Worm (Caenorhabditis elegans) whole organism, L1 larva: ENCODE measurements around the gene ceh-19.

ENCODE experiments used
- C34B4.2 ChIP-seq: sonication (generic microtip); optimal IDR thresholded peaks from 2 replicates; lab custom pipeline; 2017; ENCODE audit warnings: mild to moderate bottlenecking, missing genetic modification characterization, missing compliant biosample characterization
- Y116A8C.19 ChIP-seq: sonication (generic microtip); optimal IDR thresholded peaks from 2 replicates; lab custom pipeline; 2016; ENCODE audit warnings: missing compliant biosample characterization, missing genetic modification characterization, borderline replicate concordance
- aha-1 ChIP-seq: fragments of 150-350 bp; optimal IDR thresholded peaks from 2 replicates; lab custom pipeline; 2014; ENCODE audit warnings: missing biosample characterization, missing genetic modification characterization
- aly-2 ChIP-seq: fragments of 150-350 bp; optimal IDR thresholded peaks from 2 replicates; lab custom pipeline; 2014; ENCODE audit warnings: missing biosample characterization, missing genetic modification characterization
- ama-1 ChIP-seq: fragments of 150-350 bp; optimal IDR thresholded peaks from 2 replicates; lab custom pipeline; 2014
- blmp-1 ChIP-seq: fragments of 150-350 bp; optimal IDR thresholded peaks from 2 replicates; lab custom pipeline; 2014; ENCODE audit warnings: missing biosample characterization, missing genetic modification characterization
- ceh-63 ChIP-seq: fragments of 200-800 bp; sonication (Bioruptor generic); optimal IDR thresholded peaks from 2 replicates; lab custom pipeline; 2018; ENCODE audit warnings: mild to moderate bottlenecking, missing genetic modification characterization, missing compliant biosample characterization
- ceh-8 ChIP-seq: fragments of 200-800 bp; sonication (Bioruptor generic); optimal IDR thresholded peaks from 2 replicates; lab custom pipeline; 2018; ENCODE audit warnings: mild to moderate bottlenecking, missing genetic modification characterization, moderate library complexity, missing compliant biosample characterization
- ceh-82 ChIP-seq, 3 experiments: fragments of 150-350 bp in 1 of 3; sonication (generic microtip) in 2 of 3; optimal IDR thresholded peaks; 2 replicates each; lab custom pipeline; 2014 to 2017; ENCODE audit warnings: missing biosample characterization in 3 of 3, missing genetic modification characterization in 3 of 3
- ceh-88 ChIP-seq: fragments of 200-800 bp; sonication (Bioruptor generic); IDR thresholded peaks from 2 replicates; pipeline ENCODE4 v1.3.6; 2022; ENCODE audit warnings: missing genetic modification characterization, missing compliant biosample characterization
- ceh-90 ChIP-seq: sonication (generic microtip); optimal IDR thresholded peaks from 2 replicates; lab custom pipeline; 2016; ENCODE audit warnings: missing genetic modification characterization, missing compliant biosample characterization
- dpl-1 ChIP-seq, 3 experiments: fragments of 150-350 bp in 2 of 3; sonication (generic microtip) in 1 of 3; optimal IDR thresholded peaks; 2 replicates each; lab custom pipeline; 2014 to 2017; ENCODE audit warnings: missing biosample characterization in 3 of 3, missing genetic modification characterization in 3 of 3, missing genetic modification reagents in 3 of 3
- efl-1 ChIP-seq, 4 experiments: fragments of 150-350 bp; optimal IDR thresholded peaks in 3 of 4; peaks in 1 of 4; 1 replicate in 1 of 4; 2 replicates in 3 of 4; lab custom pipeline; 2014; ENCODE audit warnings: missing biosample characterization in 2 of 4, missing genetic modification characterization in 2 of 4, missing genetic modification reagents in 2 of 4
- efl-3 ChIP-seq: fragments of 200-800 bp; sonication (Bioruptor generic); optimal IDR thresholded peaks from 2 replicates; lab custom pipeline; 2018; ENCODE audit warnings: mild to moderate bottlenecking, missing genetic modification characterization, missing compliant biosample characterization
- egl-13 ChIP-seq: sonication (generic microtip); optimal IDR thresholded peaks from 2 replicates; lab custom pipeline; 2016; ENCODE audit warnings: missing genotype, missing genetic modification reagents, missing genetic modification characterization, missing compliant biosample characterization
- egl-27 ChIP-seq, 2 experiments: fragments of 150-350 bp in 1 of 2; sonication (generic microtip); optimal IDR thresholded peaks; 3 replicates each; lab custom pipeline; 2017 to 2018; ENCODE audit warnings: missing biosample characterization in 2 of 2, missing genetic modification characterization in 2 of 2, missing genetic modification reagents in 2 of 2
- ets-5 ChIP-seq: fragments of 200-800 bp; sonication (Bioruptor generic); IDR thresholded peaks from 2 replicates; pipeline ENCODE4 v1.3.6; 2022; ENCODE audit warnings: missing genetic modification characterization, missing compliant biosample characterization
- fos-1 ChIP-seq: fragments of 150-350 bp; optimal IDR thresholded peaks from 2 replicates; lab custom pipeline; 2014; ENCODE audit warnings: missing biosample characterization, missing genetic modification characterization
- grh-1 ChIP-seq: fragments of 200-800 bp; sonication (Bioruptor generic); IDR thresholded peaks from 2 replicates; pipeline ENCODE4 v1.3.6; 2022; ENCODE audit warnings: missing genetic modification reagents, missing genetic modification characterization, missing compliant biosample characterization
- hlh-17 ChIP-seq: fragments of 200-800 bp; sonication (Bioruptor generic); optimal IDR thresholded peaks from 2 replicates; lab custom pipeline; 2018; ENCODE audit warnings: missing genetic modification characterization, mild to moderate bottlenecking, missing compliant biosample characterization, moderate library complexity, borderline replicate concordance
- hlh-4 ChIP-seq: sonication (generic microtip); optimal IDR thresholded peaks from 2 replicates; lab custom pipeline; 2016; ENCODE audit warnings: mild to moderate bottlenecking, missing genetic modification characterization, missing compliant biosample characterization
- hpl-2 ChIP-seq: fragments of 150-350 bp; optimal IDR thresholded peaks from 2 replicates; lab custom pipeline; 2014; ENCODE audit warnings: missing biosample characterization, missing genetic modification reagents, missing genetic modification characterization
- isw-1 ChIP-seq: fragments of 200-800 bp; sonication (Bioruptor generic); IDR thresholded peaks from 2 replicates; pipeline ENCODE4 v1.3.6; 2022; ENCODE audit warnings: missing genetic modification characterization, missing compliant biosample characterization
- jun-1 ChIP-seq: fragments of 150-350 bp; optimal IDR thresholded peaks from 2 replicates; lab custom pipeline; 2014; ENCODE audit warnings: missing biosample characterization, missing genetic modification reagents, missing genetic modification characterization
- lin-15B ChIP-seq: fragments of 150-350 bp; sonication (generic microtip); optimal IDR thresholded peaks from 3 replicates; lab custom pipeline; 2014; ENCODE audit warnings: missing biosample characterization, missing genetic modification characterization
- lin-35 ChIP-seq, 2 experiments: fragments of 150-350 bp; optimal IDR thresholded peaks; 2 replicates each; lab custom pipeline; 2014; ENCODE audit warnings: missing biosample characterization in 2 of 2, missing genetic modification characterization in 2 of 2, missing genetic modification reagents in 2 of 2
- lir-3 ChIP-seq: sonication (generic microtip); optimal IDR thresholded peaks from 2 replicates; lab custom pipeline; 2016; ENCODE audit warnings: mild to moderate bottlenecking, missing genetic modification characterization, moderate library complexity, missing compliant biosample characterization; ENCODE audit not compliant: poor library complexity
- mdl-1 ChIP-seq, 2 experiments: fragments of 150-350 bp; optimal IDR thresholded peaks; 2 replicates each; lab custom pipeline; 2014 to 2017; ENCODE audit warnings: missing biosample characterization in 2 of 2, missing genetic modification characterization in 2 of 2, inconsistent platforms in 1 of 2
- mep-1 ChIP-seq: fragments of 150-350 bp; optimal IDR thresholded peaks from 2 replicates; lab custom pipeline; 2014; ENCODE audit warnings: missing biosample characterization, missing genetic modification characterization
- nhr-11 ChIP-seq: fragments of 150-350 bp; optimal IDR thresholded peaks from 2 replicates; lab custom pipeline; 2014; ENCODE audit warnings: missing biosample characterization, missing genetic modification characterization
- nhr-12 ChIP-seq: sonication (generic microtip); optimal IDR thresholded peaks from 2 replicates; lab custom pipeline; 2017; ENCODE audit warnings: missing biosample characterization, missing genetic modification characterization
- nhr-19 ChIP-seq: fragments of 200-800 bp; sonication (Bioruptor generic); conservative IDR thresholded peaks from 2 replicates; pipeline ENCODE4 v1.3.6; 2022; ENCODE audit warnings: missing genetic modification characterization, missing compliant biosample characterization
- nhr-237 ChIP-seq: fragments of 150-350 bp; optimal IDR thresholded peaks from 2 replicates; lab custom pipeline; 2014; ENCODE audit warnings: missing biosample characterization, missing genetic modification characterization
- nhr-28 ChIP-seq: fragments of 150-350 bp; optimal IDR thresholded peaks from 2 replicates; lab custom pipeline; 2014; ENCODE audit warnings: missing biosample characterization, missing genetic modification characterization
- nhr-71 ChIP-seq: sonication (generic microtip); optimal IDR thresholded peaks from 2 replicates; lab custom pipeline; 2016; ENCODE audit warnings: mild to moderate bottlenecking, missing genetic modification characterization, moderate library complexity, missing compliant biosample characterization
- nhr-76 ChIP-seq: sonication (generic microtip); optimal IDR thresholded peaks from 2 replicates; lab custom pipeline; 2017; ENCODE audit warnings: missing biosample characterization, missing genetic modification characterization
- nhr-90 ChIP-seq: sonication (generic microtip); optimal IDR thresholded peaks from 2 replicates; lab custom pipeline; 2016; ENCODE audit warnings: mild to moderate bottlenecking, missing genetic modification characterization, missing compliant biosample characterization; ENCODE audit not compliant: poor library complexity
- pag-3 ChIP-seq: sonication (generic microtip); optimal IDR thresholded peaks from 2 replicates; lab custom pipeline; 2017; ENCODE audit warnings: missing genetic modification characterization, mild to moderate bottlenecking, missing compliant biosample characterization, antibody characterized with exemption, borderline replicate concordance; ENCODE audit not compliant: insufficient read depth
- pqm-1 ChIP-seq: sonication (generic microtip); optimal IDR thresholded peaks from 3 replicates; lab custom pipeline; 2017; ENCODE audit warnings: missing biosample characterization, missing genetic modification characterization
- snpc-4 ChIP-seq: fragments of 150-350 bp; optimal IDR thresholded peaks from 2 replicates; lab custom pipeline; 2014; ENCODE audit warnings: missing biosample characterization, missing genetic modification characterization
- sptf-1 ChIP-seq: fragments of 150-350 bp; optimal IDR thresholded peaks from 2 replicates; lab custom pipeline; 2014; ENCODE audit warnings: missing biosample characterization, missing genetic modification characterization
- sup-37 ChIP-seq: fragments of 200-800 bp; sonication (Bioruptor generic); optimal IDR thresholded peaks from 2 replicates; lab custom pipeline; 2018; ENCODE audit warnings: mild to moderate bottlenecking, missing genetic modification characterization, missing compliant biosample characterization
- swsn-7 ChIP-seq: sonication (generic microtip); optimal IDR thresholded peaks from 2 replicates; lab custom pipeline; 2016; ENCODE audit warnings: missing genetic modification characterization, missing compliant biosample characterization
- tbx-2 ChIP-seq: sonication (generic microtip); optimal IDR thresholded peaks from 2 replicates; lab custom pipeline; 2016; ENCODE audit warnings: missing genetic modification characterization, missing compliant biosample characterization
- unc-30 ChIP-seq: sonication (generic microtip); optimal IDR thresholded peaks from 2 replicates; lab custom pipeline; 2017; ENCODE audit warnings: missing biosample characterization, missing genetic modification characterization
- unc-86 ChIP-seq: sonication (generic microtip); optimal IDR thresholded peaks from 2 replicates; lab custom pipeline; 2016; ENCODE audit warnings: missing genetic modification characterization, missing compliant biosample characterization
- unc-98 ChIP-seq: fragments of 200-800 bp; sonication (Bioruptor generic); IDR thresholded peaks from 2 replicates; pipeline ENCODE4 v1.3.6; 2022; ENCODE audit warnings: missing genetic modification characterization, missing compliant biosample characterization
- vab-15 ChIP-seq: sonication (generic microtip); optimal IDR thresholded peaks from 2 replicates; lab custom pipeline; 2017; ENCODE audit warnings: missing genotype, mild to moderate bottlenecking, missing genetic modification characterization, missing compliant biosample characterization
- xbp-1 ChIP-seq: sonication (generic microtip); optimal IDR thresholded peaks from 2 replicates; lab custom pipeline; 2016; ENCODE audit warnings: missing genetic modification characterization, missing compliant biosample characterization
- zag-1 ChIP-seq: fragments of 150-350 bp; optimal IDR thresholded peaks from 2 replicates; lab custom pipeline; 2014; ENCODE audit warnings: missing biosample characterization, missing genetic modification characterization
- zip-4 ChIP-seq: fragments of 200-800 bp; sonication (Bioruptor generic); optimal IDR thresholded peaks from 2 replicates; lab custom pipeline; 2018; ENCODE audit warnings: mild to moderate bottlenecking, missing genetic modification characterization, moderate library complexity, missing compliant biosample characterization
- ztf-11 ChIP-seq, 2 experiments: sonication (generic microtip); optimal IDR thresholded peaks; 2 replicates each; lab custom pipeline; 2016 to 2017; ENCODE audit warnings: missing genetic modification characterization in 2 of 2, missing biosample characterization in 1 of 2, missing compliant biosample characterization in 1 of 2
- ztf-4 ChIP-seq: fragments of 150-350 bp; optimal IDR thresholded peaks from 2 replicates; lab custom pipeline; 2014; ENCODE audit warnings: missing biosample characterization, missing genetic modification characterization

The ceh-19 gene

DNA sequence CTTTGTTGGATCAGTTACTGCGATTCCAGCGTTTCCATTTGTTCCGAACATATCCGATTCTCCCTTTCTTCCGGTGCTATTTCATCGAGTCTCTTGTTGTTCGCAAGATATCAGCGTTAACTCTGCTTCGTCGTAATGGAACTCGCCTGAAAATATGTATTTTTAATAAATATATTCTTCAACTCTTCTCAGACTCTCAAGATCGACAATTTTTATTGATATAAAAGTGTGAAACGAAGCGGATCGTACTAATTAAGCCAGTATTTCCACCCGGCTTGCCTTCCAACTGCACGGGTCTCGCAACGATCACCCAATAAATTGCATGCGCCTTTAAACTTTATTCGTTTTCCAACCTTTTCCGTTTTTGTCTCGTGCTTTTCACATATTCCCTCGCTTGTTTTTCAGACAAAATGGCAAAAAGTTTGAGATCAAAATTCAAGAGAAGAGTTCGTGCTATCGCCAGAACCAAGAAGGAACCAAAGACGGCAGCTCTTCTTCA is 31.7 kb downstream of the ceh-19 start, which contains the start of the genes xpo-3 and C49H3.3 (continued):
- TF ChIP-seq lir-3 (tag; lab: Kevin White, UChicago) (no peak), ztf-11 (tag; optimal IDR thresholded peaks at IDR 0.05; lab: Kevin White, UChicago) (no peak), mep-1 (tag; lab: Kevin White, UChicago) (peak; percentile 63), ceh-8 (GFP tag; lab: Kevin White, UChicago) (no peak), pqm-1 (tag; lab: Kevin White, UChicago) (no peak), ets-5 (GFP tag; lab: Robert Waterston, UW) (no peak), isw-1 (GFP tag; lab: Robert Waterston, UW) (no peak), grh-1 (GFP tag; lab: Robert Waterston, UW) (no peak), nhr-11 (tag; lab: Kevin White, UChicago) (no peak), blmp-1 (tag; lab: Kevin White, UChicago) (peak; percentile 32), efl-3 (GFP tag; lab: Kevin White, UChicago) (no peak), sup-37 (GFP tag; lab: Kevin White, UChicago) (no peak), Y116A8C.19 (tag; lab: Kevin White, UChicago) (no peak), lin-35 (GFP tag; optimal IDR thresholded peaks at IDR 0.05; lab: Kevin White, UChicago) (peak; percentile 44 to 74), C34B4.2 (tag; lab: Kevin White, UChicago) (no peak), nhr-19 (no peak), efl-1 (optimal IDR thresholded peaks at IDR 0.05; lab: Kevin White, UChicago) (peak; percentile 51 to 58), efl-1 (GFP tag; optimal IDR thresholded peaks at IDR 0.05 in 1 of 2; lab: Kevin White, UChicago) (peak in 1 of 2 experiments; percentile 48), hlh-4 (tag; lab: Kevin White, UChicago) (no peak), nhr-237 (tag; lab: Kevin White, UChicago) (no peak), ama-1 (lab: Kevin White, UChicago) (no peak), nhr-90 (tag; lab: Kevin White, UChicago) (no peak), pag-3 (no peak), dpl-1 (GFP tag; optimal IDR thresholded peaks at IDR 0.05; lab: Kevin White, UChicago) (peak; percentile 23 to 57 (median 24)), mdl-1 (tag; optimal IDR thresholded peaks at IDR 0.05; lab: Kevin White, UChicago) (peak in 1 of 2 experiments; percentile 6), unc-98 (GFP tag; lab: Robert Waterston, UW) (no peak), zip-4 (GFP tag; lab: Kevin White, UChicago) (no peak), unc-30 (tag; lab: Kevin White, UChicago) (no peak), lin-15B (tag; lab: Kevin White, UChicago) (no peak), hlh-17 (GFP tag; lab: Kevin White, UChicago) (no peak), aha-1 (tag; lab: Kevin White, UChicago) (no peak), xbp-1 (tag; lab: Kevin White, UChicago) (peak; percentile 34), nhr-76 (tag; lab: Kevin White, UChicago) (no peak), ceh-90 (tag; lab: Kevin White, UChicago) (no peak), swsn-7 (tag; lab: Kevin White, UChicago) (no peak), zag-1 (no peak), ceh-82 (tag; optimal IDR thresholded peaks at IDR 0.05; lab: Kevin White, UChicago) (peak in 1 of 3 experiments; percentile 11), ceh-63 (GFP tag; lab: Kevin White, UChicago) (no peak), fos-1 (no peak), vab-15 (tag; lab: Kevin White, UChicago) (peak; percentile 54), unc-86 (tag; lab: Kevin White, UChicago) (no peak), sptf-1 (no peak), nhr-12 (tag; lab: Kevin White, UChicago) (no peak), nhr-28 (tag; lab: Kevin White, UChicago) (no peak), tbx-2 (peak; percentile 14), nhr-71 (tag; lab: Kevin White, UChicago) (peak; percentile 38), snpc-4 (tag; lab: Kevin White, UChicago) (no peak), aly-2 (no peak), ztf-4 (no peak), jun-1 (tag; lab: Kevin White, UChicago) (no peak), egl-13 (tag; lab: Kevin White, UChicago) (no peak), hpl-2 (GFP tag; lab: Kevin White, UChicago) (no peak), ceh-88 (GFP tag; lab: Robert Waterston, UW) (no peak), egl-27 (tag; optimal IDR thresholded peaks at IDR 0.05; lab: Kevin White, UChicago) (no peak)
